Worm (Caenorhabditis elegans) whole organism, young adult: ENCODE results near the gene seld-1.

Experiments
- B0261.1 ChIP-seq: sonication (generic microtip); optimal IDR thresholded peaks from 2 replicates; lab custom pipeline; 2016; ENCODE audit warnings: mild to moderate bottlenecking, missing genetic modification characterization, moderate library complexity, missing compliant biosample characterization
- C06A6.2 ChIP-seq: fragments of 200-800 bp; sonication (Bioruptor generic); conservative IDR thresholded peaks from 2 replicates; pipeline ENCODE4 v1.3.6; 2022; ENCODE audit warnings: missing genetic modification characterization, missing compliant biosample characterization
- C17E4.6 ChIP-seq: fragments of 200-800 bp; sonication (Bioruptor generic); IDR thresholded peaks from 2 replicates; pipeline ENCODE4 v1.3.6; 2022; ENCODE audit warnings: missing genetic modification reagents, missing genetic modification characterization, missing compliant biosample characterization
- F52B5.7 ChIP-seq: sonication (generic microtip); optimal IDR thresholded peaks from 2 replicates; lab custom pipeline; 2016; ENCODE audit warnings: mild to moderate bottlenecking, missing genetic modification characterization, missing compliant biosample characterization
- F55B11.4 ChIP-seq: sonication (generic microtip); optimal IDR thresholded peaks from 2 replicates; lab custom pipeline; 2016; ENCODE audit warnings: missing compliant biosample characterization, missing genetic modification characterization, borderline replicate concordance; ENCODE audit not compliant: insufficient read depth
- K11D2.4 ChIP-seq: fragments of 200-800 bp; sonication (Bioruptor generic); IDR thresholded peaks from 2 replicates; pipeline ENCODE4 v1.3.6; 2022; ENCODE audit warnings: missing genetic modification reagents, missing genetic modification characterization, missing compliant biosample characterization
- K12H6.12 ChIP-seq: fragments of 200-800 bp; sonication (Bioruptor generic); optimal IDR thresholded peaks from 2 replicates; lab custom pipeline; 2018; ENCODE audit warnings: mild to moderate bottlenecking, missing genetic modification characterization, missing compliant biosample characterization
- Y53G8AR.9 ChIP-seq: fragments of 200-800 bp; sonication (Bioruptor generic); conservative IDR thresholded peaks from 2 replicates; pipeline ENCODE4 v1.3.6; 2022; ENCODE audit warnings: missing genetic modification reagents, missing genetic modification characterization, missing compliant biosample characterization
- Y67H2A.10 ChIP-seq: fragments of 200-800 bp; sonication (Bioruptor generic); conservative IDR thresholded peaks from 2 replicates; pipeline ENCODE4 v1.3.6; 2022; ENCODE audit warnings: missing genetic modification reagents, missing genetic modification characterization, missing compliant biosample characterization
- Y79H2A.3 ChIP-seq: fragments of 200-800 bp; sonication (Bioruptor generic); conservative IDR thresholded peaks from 2 replicates; pipeline ENCODE4 v1.3.6; 2022; ENCODE audit warnings: missing genetic modification reagents, missing genetic modification characterization, missing compliant biosample characterization
- ZK185.1 ChIP-seq: sonication (generic microtip); optimal IDR thresholded peaks from 2 replicates; lab custom pipeline; 2016; ENCODE audit warnings: mild to moderate bottlenecking, missing genetic modification characterization, missing compliant biosample characterization; ENCODE audit not compliant: poor library complexity, severe bottlenecking
- akir-1 ChIP-seq: fragments of 200-800 bp; sonication (Bioruptor generic); optimal IDR thresholded peaks from 2 replicates; lab custom pipeline; 2018; ENCODE audit warnings: mild to moderate bottlenecking, missing genetic modification characterization, moderate library complexity, missing compliant biosample characterization
- athp-1 ChIP-seq: sonication (generic microtip); optimal IDR thresholded peaks from 2 replicates; lab custom pipeline; 2017; ENCODE audit warnings: mild to moderate bottlenecking, missing genetic modification characterization, missing compliant biosample characterization
- attf-5 ChIP-seq: fragments of 200-800 bp; sonication (Bioruptor generic); optimal IDR thresholded peaks from 2 replicates; lab custom pipeline; 2018; ENCODE audit warnings: mild to moderate bottlenecking, missing genetic modification characterization, missing compliant biosample characterization
- attf-6 ChIP-seq: fragments of 200-800 bp; sonication (Bioruptor generic); IDR thresholded peaks from 2 replicates; pipeline ENCODE4 v1.3.6; 2022; ENCODE audit warnings: missing genetic modification reagents, missing genetic modification characterization, missing compliant biosample characterization
- bed-2 ChIP-seq: fragments of 200-800 bp; sonication (Bioruptor generic); IDR thresholded peaks from 2 replicates; pipeline ENCODE4 v1.3.6; 2022; ENCODE audit warnings: missing genetic modification reagents, missing genetic modification characterization, missing compliant biosample characterization
- cebp-2 ChIP-seq: fragments of 200-800 bp; sonication (Bioruptor generic); IDR thresholded peaks from 2 replicates; pipeline ENCODE4 v1.3.6; 2022; ENCODE audit warnings: missing genetic modification characterization, missing compliant biosample characterization
- ceh-100 ChIP-seq: fragments of 200-800 bp; sonication (Bioruptor generic); IDR thresholded peaks from 2 replicates; pipeline ENCODE4 v1.3.6; 2022; ENCODE audit warnings: missing genetic modification reagents, missing genetic modification characterization, missing compliant biosample characterization
- ceh-27 ChIP-seq: fragments of 200-800 bp; sonication (Bioruptor generic); optimal IDR thresholded peaks from 2 replicates; lab custom pipeline; 2018; ENCODE audit warnings: mild to moderate bottlenecking, missing genetic modification characterization, moderate library complexity, missing compliant biosample characterization
- ceh-79 ChIP-seq: sonication (generic microtip); optimal IDR thresholded peaks from 2 replicates; lab custom pipeline; 2017; ENCODE audit warnings: mild to moderate bottlenecking, missing genetic modification characterization, missing compliant biosample characterization
- chd-7 ChIP-seq: sonication (generic microtip); optimal IDR thresholded peaks from 2 replicates; lab custom pipeline; 2016; ENCODE audit warnings: mild to moderate bottlenecking, missing genetic modification characterization, moderate library complexity, missing compliant biosample characterization
- die-1 ChIP-seq: sonication (generic microtip); optimal IDR thresholded peaks from 2 replicates; lab custom pipeline; 2016; ENCODE audit warnings: missing genotype, mild to moderate bottlenecking, missing genetic modification characterization, missing compliant biosample characterization
- egrh-3 ChIP-seq: fragments of 200-800 bp; sonication (Bioruptor generic); IDR thresholded peaks from 2 replicates; pipeline ENCODE4 v1.3.6; 2022; ENCODE audit warnings: missing genetic modification reagents, missing genetic modification characterization, missing compliant biosample characterization
- ets-4 ChIP-seq: fragments of 200-800 bp; sonication (Bioruptor generic); optimal IDR thresholded peaks from 2 replicates; lab custom pipeline; 2018; ENCODE audit warnings: mild to moderate bottlenecking, missing genetic modification characterization, missing compliant biosample characterization
- lag-1 ChIP-seq: fragments of 200-800 bp; sonication (Bioruptor generic); IDR thresholded peaks from 2 replicates; pipeline ENCODE4 v1.3.6; 2022; ENCODE audit warnings: missing genetic modification reagents, missing genetic modification characterization, missing compliant biosample characterization
- let-526 ChIP-seq: fragments of 200-800 bp; sonication (Bioruptor generic); IDR thresholded peaks from 2 replicates; pipeline ENCODE4 v1.3.6; 2022; ENCODE audit warnings: missing genetic modification reagents, missing genetic modification characterization, missing compliant biosample characterization
- lin-26 ChIP-seq: fragments of 200-800 bp; sonication (Bioruptor generic); IDR thresholded peaks from 2 replicates; pipeline ENCODE4 v1.3.6; 2022; ENCODE audit warnings: missing genetic modification reagents, missing genetic modification characterization, missing compliant biosample characterization
- lin-35 ChIP-seq, 3 experiments: fragments of 150-350 bp in 2 of 3; sonication (generic microtip) in 1 of 3; optimal IDR thresholded peaks; 2 replicates each; lab custom pipeline; 2014 to 2018; ENCODE audit warnings: missing biosample characterization in 3 of 3, missing genetic modification characterization in 3 of 3, missing genetic modification reagents in 3 of 3
- lin-54 ChIP-seq: fragments of 200-800 bp; sonication (Bioruptor generic); optimal IDR thresholded peaks from 2 replicates; lab custom pipeline; 2018; ENCODE audit warnings: mild to moderate bottlenecking, missing genetic modification characterization, missing compliant biosample characterization
- lir-1 ChIP-seq: fragments of 200-800 bp; sonication (Bioruptor generic); conservative IDR thresholded peaks from 2 replicates; pipeline ENCODE4 v1.3.6; 2022; ENCODE audit warnings: missing genetic modification reagents, missing genetic modification characterization, missing compliant biosample characterization
- lsl-1 ChIP-seq: fragments of 200-800 bp; sonication (Bioruptor generic); optimal IDR thresholded peaks from 2 replicates; lab custom pipeline; 2018; ENCODE audit warnings: mild to moderate bottlenecking, missing genetic modification characterization, moderate library complexity, missing compliant biosample characterization
- madf-3 ChIP-seq: fragments of 200-800 bp; sonication (Bioruptor generic); IDR thresholded peaks from 2 replicates; pipeline ENCODE4 v1.3.6; 2022; ENCODE audit warnings: missing genetic modification reagents, missing genetic modification characterization, missing compliant biosample characterization
- madf-6 ChIP-seq: fragments of 200-800 bp; sonication (Bioruptor generic); IDR thresholded peaks from 2 replicates; pipeline ENCODE4 v1.3.6; 2022; ENCODE audit warnings: missing genetic modification reagents, missing genetic modification characterization, missing compliant biosample characterization
- madf-8 ChIP-seq: fragments of 200-800 bp; sonication (Bioruptor generic); conservative IDR thresholded peaks from 2 replicates; pipeline ENCODE4 v1.3.6; 2022; ENCODE audit warnings: missing genetic modification reagents, missing genetic modification characterization, missing compliant biosample characterization
- nfya-1 ChIP-seq: sonication (generic microtip); optimal IDR thresholded peaks from 2 replicates; lab custom pipeline; 2017; ENCODE audit warnings: antibody characterized with exemption, missing compliant biosample characterization, missing genetic modification characterization, borderline replicate concordance; ENCODE audit not compliant: insufficient read depth
- nfya-2 ChIP-seq: fragments of 200-800 bp; sonication (Bioruptor generic); IDR thresholded peaks from 2 replicates; pipeline ENCODE4 v1.3.6; 2022; ENCODE audit warnings: missing genetic modification reagents, missing genetic modification characterization, missing compliant biosample characterization
- nhr-120 ChIP-seq: fragments of 200-800 bp; sonication (Bioruptor generic); IDR thresholded peaks from 2 replicates; pipeline ENCODE4 v1.3.6; 2022; ENCODE audit warnings: missing genetic modification characterization, missing compliant biosample characterization
- nhr-80 ChIP-seq: sonication (generic microtip); optimal IDR thresholded peaks from 2 replicates; lab custom pipeline; 2016; ENCODE audit warnings: missing genetic modification characterization, missing compliant biosample characterization
- rcor-1 ChIP-seq: fragments of 200-800 bp; sonication (Bioruptor generic); IDR thresholded peaks from 2 replicates; pipeline ENCODE4 v1.3.6; 2022; ENCODE audit warnings: missing genetic modification reagents, missing genetic modification characterization, missing compliant biosample characterization
- repo-1 ChIP-seq: sonication (generic microtip); optimal IDR thresholded peaks from 2 replicates; lab custom pipeline; 2017; ENCODE audit warnings: mild to moderate bottlenecking, missing genetic modification characterization, missing compliant biosample characterization
- sea-2 ChIP-seq: fragments of 200-800 bp; sonication (Bioruptor generic); IDR thresholded peaks from 2 replicates; pipeline ENCODE4 v1.3.6; 2022; ENCODE audit warnings: missing genetic modification characterization, missing compliant biosample characterization
- snpc-3.4 ChIP-seq: sonication (generic microtip); optimal IDR thresholded peaks from 2 replicates; lab custom pipeline; 2017; ENCODE audit warnings: missing genetic modification characterization, mild to moderate bottlenecking, missing compliant biosample characterization, antibody characterized with exemption, moderate library complexity, missing genotype, missing genetic modification reagents
- tbp1 ChIP-seq: fragments of 200-800 bp; sonication (Bioruptor generic); optimal IDR thresholded peaks from 2 replicates; lab custom pipeline; 2018; ENCODE audit warnings: mild to moderate bottlenecking, missing genetic modification characterization, missing compliant biosample characterization
- tlf-1 ChIP-seq: fragments of 200-800 bp; sonication (Bioruptor generic); optimal IDR thresholded peaks from 2 replicates; lab custom pipeline; 2018; ENCODE audit warnings: mild to moderate bottlenecking, missing genetic modification characterization, missing compliant biosample characterization
- unc-130 ChIP-seq: sonication (generic microtip); optimal IDR thresholded peaks from 2 replicates; lab custom pipeline; 2016; ENCODE audit warnings: missing genetic modification reagents, missing genetic modification characterization, missing compliant biosample characterization
- zfh-2 ChIP-seq: fragments of 200-800 bp; sonication (Bioruptor generic); conservative IDR thresholded peaks from 2 replicates; pipeline ENCODE4 v1.3.6; 2022; ENCODE audit warnings: missing genetic modification reagents, missing genetic modification characterization, missing compliant biosample characterization
- ztf-26 ChIP-seq: sonication (generic microtip); optimal IDR thresholded peaks from 2 replicates; lab custom pipeline; 2017; ENCODE audit warnings: missing genetic modification characterization, missing compliant biosample characterization
- ztf-28 ChIP-seq: fragments of 200-800 bp; sonication (Bioruptor generic); IDR thresholded peaks from 2 replicates; pipeline ENCODE4 v1.3.6; 2022; ENCODE audit warnings: missing genetic modification reagents, missing genetic modification characterization, missing compliant biosample characterization

Gene seld-1

ce11 chrIV:13512112-13512569 lies 6.9 kb downstream of the seld-1 start, which contains the start of gene puf-3 (continued):
- no peak for TF ChIP-seq ZK185.1
- TF ChIP-seq akir-1, result no peak
- TF ChIP-seq madf-3 (GFP tag; lab: Robert Waterston, UW), result peak; percentile 85; the same call in 1 of the 2 replicates
- no peak for TF ChIP-seq nfya-1 (tag; lab: Kevin White, UChicago)
- peak; percentile 70 for TF ChIP-seq tbp1 (GFP tag; lab: Kevin White, UChicago)
- TF ChIP-seq Y53G8AR.9 (GFP tag; lab: Robert Waterston, UW), result peak; percentile 84
- TF ChIP-seq ztf-26 (tag; lab: Kevin White, UChicago), result no peak
- no peak for TF ChIP-seq C17E4.6 (GFP tag; lab: Robert Waterston, UW)
- TF ChIP-seq ztf-28 (GFP tag; lab: Robert Waterston, UW), result no peak
- TF ChIP-seq lin-26 (GFP tag; lab: Robert Waterston, UW), result no peak
- peak; percentile 97 for TF ChIP-seq madf-8 (GFP tag; lab: Robert Waterston, UW)
- peak; percentile 25 for TF ChIP-seq unc-130 (GFP tag; lab: Kevin White, UChicago)
- peak; percentile 20 for TF ChIP-seq athp-1 (tag; lab: Kevin White, UChicago)
- TF ChIP-seq repo-1 (tag; lab: Kevin White, UChicago), result no peak
- peak; percentile 74 for TF ChIP-seq snpc-3.4 (tag; lab: Kevin White, UChicago)
- no peak for TF ChIP-seq egrh-3 (GFP tag; lab: Robert Waterston, UW)
- no peak; the same call in 1 of the 2 replicates for TF ChIP-seq zfh-2 (GFP tag; lab: Robert Waterston, UW)
- TF ChIP-seq Y79H2A.3 (GFP tag; lab: Robert Waterston, UW), result 0 out of 2 replicates have a peak, but pooled peaks have one; percentile 54
- peak; percentile 18; the same call in 1 of the 2 replicates for TF ChIP-seq lir-1 (GFP tag; lab: Robert Waterston, UW)
- peak; percentile 69 for TF ChIP-seq rcor-1
- no peak for TF ChIP-seq ets-4 (GFP tag; lab: Kevin White, UChicago)
- peak; percentile 55; the same call in 1 of the 2 replicates for TF ChIP-seq Y67H2A.10 (GFP tag; lab: Robert Waterston, UW)
- TF ChIP-seq K12H6.12 (tag; lab: Kevin White, UChicago), result no peak
- TF ChIP-seq B0261.1 (tag; lab: Kevin White, UChicago), result no peak
- TF ChIP-seq die-1 (tag; lab: Kevin White, UChicago), result no peak
- TF ChIP-seq C06A6.2 (GFP tag; lab: Robert Waterston, UW), result no peak
- TF ChIP-seq lin-35 (GFP tag; optimal IDR thresholded peaks at IDR 0.05; lab: Kevin White, UChicago), result peak in 1 of 3 experiments; percentile 39
- TF ChIP-seq F55B11.4 (tag; lab: Kevin White, UChicago), result no peak
- TF ChIP-seq K11D2.4 (GFP tag; lab: Robert Waterston, UW), result no peak
- TF ChIP-seq chd-7 (tag; lab: Kevin White, UChicago), result no peak
- no peak for TF ChIP-seq ceh-79 (tag; lab: Kevin White, UChicago)
- no peak for TF ChIP-seq let-526
- no peak for TF ChIP-seq lag-1 (GFP tag; lab: Robert Waterston, UW)
- no peak for TF ChIP-seq attf-5 (GFP tag; lab: Kevin White, UChicago)
- TF ChIP-seq nfya-2 (GFP tag; lab: Robert Waterston, UW), result no peak

- TF ChIP-seq ceh-27 (no peak), lsl-1 (GFP tag; lab: Kevin White, UChicago) (peak; percentile 68), lin-54 (no peak), tlf-1 (no peak), rcor-1 (no peak), F52B5.7 (tag; lab: Kevin White, UChicago) (no peak), nhr-120 (GFP tag; lab: Robert Waterston, UW) (no peak), nhr-80 (tag; lab: Kevin White, UChicago) (no peak), bed-2 (GFP tag; lab: Robert Waterston, UW) (no peak), let-526 (no peak), attf-6 (GFP tag; lab: Robert Waterston, UW) (peak; percentile 69; the same call in 1 of the 2 replicates), cebp-2 (GFP tag; lab: Robert Waterston, UW) (no peak), madf-6 (GFP tag; lab: Robert Waterston, UW) (peak; percentile 59), ceh-100 (GFP tag; lab: Robert Waterston, UW) (no peak), B0261.1 (tag; lab: Kevin White, UChicago) (no peak), die-1 (tag; lab: Kevin White, UChicago) (no peak), sea-2 (no peak)
Observed at ce11 chrIV:13513010-13513409, 7.8 kb downstream of the seld-1 start.
